Worm (Caenorhabditis elegans) whole organism, L3 larva: ENCODE data around the gene klp-7.
A peak's percentile ranks its signal among the peaks of the same experiment; 100 is the strongest.
"Not testable (repeated sequence)": the region's sequence is repeated elsewhere in the genome, so short reads cannot be mapped to it uniquely, and the experiment has no call there.

Source experiments
- R02D3.7 ChIP-seq: fragments of 150-350 bp; optimal IDR thresholded peaks from 2 replicates; lab custom pipeline; 2014; ENCODE audit warnings: missing biosample characterization, missing genetic modification characterization
- ZK546.5 ChIP-seq: sonication (generic microtip); optimal IDR thresholded peaks from 2 replicates; lab custom pipeline; 2017; ENCODE audit warnings: missing biosample characterization, missing genetic modification characterization
- aly-2 ChIP-seq: fragments of 150-350 bp; optimal IDR thresholded peaks from 2 replicates; lab custom pipeline; 2014; ENCODE audit warnings: missing biosample characterization, missing genetic modification characterization
- ama-1 ChIP-seq: fragments of 150-350 bp; optimal IDR thresholded peaks from 2 replicates; lab custom pipeline; 2018
- ceh-28 ChIP-seq: fragments of 150-350 bp; optimal IDR thresholded peaks from 2 replicates; lab custom pipeline; 2014; ENCODE audit warnings: missing biosample characterization, missing genetic modification reagents, missing genetic modification characterization
- ceh-82 ChIP-seq: fragments of 150-350 bp; optimal IDR thresholded peaks from 2 replicates; lab custom pipeline; 2014; ENCODE audit warnings: missing biosample characterization, missing genetic modification characterization
- ceh-9 ChIP-seq: sonication (generic microtip); optimal IDR thresholded peaks from 2 replicates; lab custom pipeline; 2018; ENCODE audit warnings: missing biosample characterization, missing genetic modification characterization
- daf-12 ChIP-seq: fragments of 150-350 bp; optimal IDR thresholded peaks from 2 replicates; lab custom pipeline; 2014; ENCODE audit warnings: missing biosample characterization, missing genetic modification reagents, missing genetic modification characterization
- egl-27 ChIP-seq: sonication (generic microtip); optimal IDR thresholded peaks from 4 replicates; lab custom pipeline; 2017; ENCODE audit warnings: missing biosample characterization, missing genetic modification reagents, missing genetic modification characterization
- egl-5 ChIP-seq: fragments of 150-350 bp; optimal IDR thresholded peaks from 2 replicates; lab custom pipeline; 2017; ENCODE audit warnings: missing biosample characterization, missing genetic modification reagents, missing genetic modification characterization, inconsistent platforms
- elt-1 ChIP-seq: fragments of 150-350 bp; optimal IDR thresholded peaks from 2 replicates; lab custom pipeline; 2014; ENCODE audit warnings: missing biosample characterization, missing genetic modification characterization
- elt-2 ChIP-seq: sonication (generic microtip); optimal IDR thresholded peaks from 2 replicates; lab custom pipeline; 2016; ENCODE audit warnings: missing genetic modification reagents, mild to moderate bottlenecking, missing genetic modification characterization, missing compliant biosample characterization
- eor-1 ChIP-seq, 2 experiments: fragments of 150-350 bp; optimal IDR thresholded peaks; 2 replicates each; lab custom pipeline; 2014 to 2018; ENCODE audit warnings: missing biosample characterization in 2 of 2, missing genetic modification characterization in 2 of 2
- fkh-10 ChIP-seq: sonication (generic microtip); optimal IDR thresholded peaks from 2 replicates; lab custom pipeline; 2017; ENCODE audit warnings: missing biosample characterization, missing genetic modification reagents, missing genetic modification characterization
- fkh-2 ChIP-seq: fragments of 150-350 bp; optimal IDR thresholded peaks from 2 replicates; lab custom pipeline; 2014; ENCODE audit warnings: missing biosample characterization, missing genetic modification reagents, missing genetic modification characterization
- fos-1 ChIP-seq: fragments of 150-350 bp; optimal IDR thresholded peaks from 2 replicates; lab custom pipeline; 2014; ENCODE audit warnings: missing biosample characterization, missing genetic modification characterization
- hmg-11 ChIP-seq: sonication (generic microtip); optimal IDR thresholded peaks from 2 replicates; lab custom pipeline; 2016; ENCODE audit warnings: missing genetic modification characterization, missing compliant biosample characterization
- jun-1 ChIP-seq: fragments of 150-350 bp; optimal IDR thresholded peaks from 2 replicates; lab custom pipeline; 2014; ENCODE audit warnings: missing biosample characterization, missing genetic modification reagents, missing genetic modification characterization
- lin-15B ChIP-seq: fragments of 150-350 bp; optimal IDR thresholded peaks from 2 replicates; lab custom pipeline; 2014; ENCODE audit warnings: missing biosample characterization, missing genetic modification characterization
- lin-39 ChIP-seq: fragments of 150-350 bp; optimal IDR thresholded peaks from 2 replicates; lab custom pipeline; 2018; ENCODE audit warnings: missing biosample characterization, missing genetic modification reagents, missing genetic modification characterization
- lsy-12 ChIP-seq: sonication (generic microtip); optimal IDR thresholded peaks from 2 replicates; lab custom pipeline; 2016; ENCODE audit warnings: mild to moderate bottlenecking, missing genetic modification characterization, missing compliant biosample characterization
- mdl-1 ChIP-seq: fragments of 150-350 bp; optimal IDR thresholded peaks from 2 replicates; lab custom pipeline; 2014; ENCODE audit warnings: missing biosample characterization, missing genetic modification characterization
- mml-1 ChIP-seq: fragments of 150-350 bp; sonication (generic microtip); optimal IDR thresholded peaks from 3 replicates; lab custom pipeline; 2014; ENCODE audit warnings: missing biosample characterization, missing genetic modification characterization
- nfya-1 ChIP-seq: sonication (generic microtip); optimal IDR thresholded peaks from 2 replicates; lab custom pipeline; 2017; ENCODE audit warnings: missing genetic modification characterization, mild to moderate bottlenecking, missing compliant biosample characterization, antibody characterized with exemption, moderate library complexity; ENCODE audit not compliant: insufficient read depth
- nhr-12 ChIP-seq: fragments of 150-350 bp; optimal IDR thresholded peaks from 2 replicates; lab custom pipeline; 2014; ENCODE audit warnings: missing biosample characterization, missing genetic modification characterization
- nhr-23 ChIP-seq: fragments of 150-350 bp; optimal IDR thresholded peaks from 2 replicates; lab custom pipeline; 2014; ENCODE audit warnings: missing biosample characterization, missing genetic modification reagents, missing genetic modification characterization
- nhr-237 ChIP-seq: fragments of 150-350 bp; optimal IDR thresholded peaks from 2 replicates; lab custom pipeline; 2014; ENCODE audit warnings: missing biosample characterization, missing genetic modification characterization
- nhr-25 ChIP-seq: sonication (generic microtip); optimal IDR thresholded peaks from 2 replicates; lab custom pipeline; 2017; ENCODE audit warnings: missing biosample characterization, missing genetic modification characterization
- nhr-28 ChIP-seq: fragments of 150-350 bp; optimal IDR thresholded peaks from 2 replicates; lab custom pipeline; 2014; ENCODE audit warnings: missing biosample characterization, missing genetic modification characterization
- nhr-43 ChIP-seq: sonication (generic microtip); optimal IDR thresholded peaks from 2 replicates; lab custom pipeline; 2016; ENCODE audit warnings: mild to moderate bottlenecking, missing genetic modification characterization, missing compliant biosample characterization; ENCODE audit not compliant: poor library complexity, severe bottlenecking
- nhr-67 ChIP-seq: fragments of 150-350 bp; optimal IDR thresholded peaks from 2 replicates; lab custom pipeline; 2014; ENCODE audit warnings: missing biosample characterization, missing genetic modification characterization
- nhr-76 ChIP-seq: fragments of 150-350 bp; sonication (generic microtip); optimal IDR thresholded peaks from 5 replicates; lab custom pipeline; 2014; ENCODE audit warnings: missing biosample characterization, missing genetic modification characterization
- nhr-77 ChIP-seq: fragments of 150-350 bp; optimal IDR thresholded peaks from 2 replicates; lab custom pipeline; 2014; ENCODE audit warnings: missing biosample characterization, missing genetic modification characterization
- pha-4 ChIP-seq: fragments of 150-350 bp; optimal IDR thresholded peaks from 2 replicates; lab custom pipeline; 2014; ENCODE audit warnings: missing biosample characterization, missing genetic modification reagents, missing genetic modification characterization
- pqm-1 ChIP-seq: fragments of 150-350 bp; optimal IDR thresholded peaks from 2 replicates; lab custom pipeline; 2017; ENCODE audit warnings: missing biosample characterization, missing genetic modification characterization, inconsistent platforms
- sea-2 ChIP-seq: fragments of 150-350 bp; sonication (generic microtip); optimal IDR thresholded peaks from 4 replicates; lab custom pipeline; 2014; ENCODE audit warnings: missing biosample characterization, missing genetic modification reagents, missing genetic modification characterization
- skn-1 ChIP-seq: fragments of 150-350 bp; optimal IDR thresholded peaks from 2 replicates; lab custom pipeline; 2014; ENCODE audit warnings: missing biosample characterization, missing genetic modification characterization
- snpc-4 ChIP-seq: fragments of 150-350 bp; optimal IDR thresholded peaks from 2 replicates; lab custom pipeline; 2014; ENCODE audit warnings: missing biosample characterization, missing genetic modification characterization
- unc-39 ChIP-seq: sonication (generic microtip); optimal IDR thresholded peaks from 4 replicates; lab custom pipeline; 2017; ENCODE audit warnings: missing biosample characterization, missing genetic modification characterization
- unc-62 ChIP-seq: fragments of 150-350 bp; sonication (generic microtip); optimal IDR thresholded peaks from 4 replicates; lab custom pipeline; 2014; ENCODE audit warnings: missing biosample characterization, missing genetic modification reagents, missing genetic modification characterization
- zag-1 ChIP-seq: fragments of 150-350 bp; optimal IDR thresholded peaks from 2 replicates; lab custom pipeline; 2014; ENCODE audit warnings: missing biosample characterization, missing genetic modification characterization
- ztf-4 ChIP-seq: fragments of 150-350 bp; optimal IDR thresholded peaks from 2 replicates; lab custom pipeline; 2014; ENCODE audit warnings: missing biosample characterization, missing genetic modification characterization

klp-7 gene

DNA sequence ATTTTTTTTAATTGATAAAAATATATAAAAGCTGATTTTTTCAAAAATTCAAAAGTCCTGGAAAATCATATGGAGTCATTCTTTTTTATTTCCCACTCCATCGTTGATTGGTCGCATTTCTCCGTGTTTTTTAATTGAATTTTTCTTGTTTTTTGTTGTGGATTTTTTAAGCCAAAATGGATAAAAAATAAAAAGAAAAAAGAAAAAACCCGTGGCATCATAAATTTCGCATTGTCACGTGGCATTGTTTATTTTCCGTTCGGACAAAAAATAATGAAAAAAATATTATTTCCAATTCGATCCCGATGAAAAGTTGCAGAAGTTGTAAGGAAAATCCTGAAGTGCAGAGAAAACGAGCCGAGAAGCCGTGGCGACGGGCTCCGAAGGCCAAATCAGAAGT lies at the start of gene klp-7:
Gene klp-7 (plus strand): TSS at position 301 of the 400 bp plus-strand sequence.
- not testable (repeated sequence) for TF ChIP-seq sea-2; snpc-4 (tag; lab: Kevin White, UChicago); R02D3.7

DNA sequence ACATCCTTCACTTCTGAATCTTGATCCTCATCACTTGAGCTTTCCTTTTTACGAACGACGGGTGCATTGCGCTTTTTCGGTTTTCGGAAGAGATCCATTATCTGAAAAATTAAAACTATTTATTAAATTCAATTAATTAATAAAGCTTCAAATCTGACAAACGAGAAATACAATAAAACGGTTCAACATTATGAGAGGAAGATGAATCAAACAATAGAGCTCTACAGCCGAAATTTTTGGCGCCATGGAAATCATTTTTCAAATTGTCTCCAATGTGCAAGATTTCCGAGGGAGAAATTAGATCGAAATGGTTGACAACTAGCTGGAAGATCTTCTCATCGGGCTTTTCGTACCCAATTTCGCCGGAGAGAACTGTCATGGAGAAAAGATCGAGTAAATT lies 48.2 kb upstream of the klp-7 start, which contains the start of gene rnf-113:
Gene rnf-113 (minus strand): TSS at position 101 of the 400 bp plus-strand sequence.
- TF ChIP-seq ceh-82 (tag; lab: Kevin White, UChicago): no peak
- no peak for TF ChIP-seq fos-1
- no peak for TF ChIP-seq nhr-12 (tag; lab: Kevin White, UChicago)
- no peak for TF ChIP-seq nhr-77 (tag; lab: Kevin White, UChicago)
- no peak for TF ChIP-seq nhr-23
- no peak for TF ChIP-seq nhr-237 (tag; lab: Kevin White, UChicago)
- no peak for TF ChIP-seq unc-62

DNA sequence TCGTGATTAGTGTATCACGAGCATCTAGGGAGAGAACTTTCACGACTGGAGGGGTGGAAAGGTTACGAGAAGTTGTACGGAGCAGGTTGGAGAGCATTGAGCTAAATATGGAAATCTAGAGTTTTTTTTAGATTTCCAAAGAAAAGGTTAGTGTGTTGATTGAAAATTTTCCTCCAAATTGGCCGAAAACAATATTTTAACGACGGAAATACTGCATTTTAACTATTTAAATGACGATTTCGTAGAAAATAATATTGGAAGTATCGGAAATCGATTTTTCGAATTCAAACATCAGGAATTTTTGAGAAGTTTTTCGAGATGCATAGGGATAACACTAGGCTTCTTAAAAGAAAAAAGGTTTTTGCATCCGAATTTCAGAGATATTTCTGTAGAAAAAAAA lies 47.3 kb upstream of the klp-7 start, which contains the start of gene K01G5.10:
Gene K01G5.10 (minus strand): TSS at position 101 of the 400 bp plus-strand sequence.
- TF ChIP-seq mdl-1 (no peak), sea-2 (no peak), unc-62 (no peak), eor-1 (tag; optimal IDR thresholded peaks at IDR 0.05; lab: Kevin White, UChicago) (no peak), ama-1 (lab: Kevin White, UChicago) (no peak), lsy-12 (no peak), nhr-28 (no peak), jun-1 (tag; lab: Kevin White, UChicago) (no peak), nhr-67 (tag; lab: Kevin White, UChicago) (no peak), fkh-10 (GFP tag; lab: Kevin White, UChicago) (no peak), nhr-237 (tag; lab: Kevin White, UChicago) (no peak), nhr-25 (no peak)
- TF ChIP-seq, all 47 proteins: peak for 0

DNA sequence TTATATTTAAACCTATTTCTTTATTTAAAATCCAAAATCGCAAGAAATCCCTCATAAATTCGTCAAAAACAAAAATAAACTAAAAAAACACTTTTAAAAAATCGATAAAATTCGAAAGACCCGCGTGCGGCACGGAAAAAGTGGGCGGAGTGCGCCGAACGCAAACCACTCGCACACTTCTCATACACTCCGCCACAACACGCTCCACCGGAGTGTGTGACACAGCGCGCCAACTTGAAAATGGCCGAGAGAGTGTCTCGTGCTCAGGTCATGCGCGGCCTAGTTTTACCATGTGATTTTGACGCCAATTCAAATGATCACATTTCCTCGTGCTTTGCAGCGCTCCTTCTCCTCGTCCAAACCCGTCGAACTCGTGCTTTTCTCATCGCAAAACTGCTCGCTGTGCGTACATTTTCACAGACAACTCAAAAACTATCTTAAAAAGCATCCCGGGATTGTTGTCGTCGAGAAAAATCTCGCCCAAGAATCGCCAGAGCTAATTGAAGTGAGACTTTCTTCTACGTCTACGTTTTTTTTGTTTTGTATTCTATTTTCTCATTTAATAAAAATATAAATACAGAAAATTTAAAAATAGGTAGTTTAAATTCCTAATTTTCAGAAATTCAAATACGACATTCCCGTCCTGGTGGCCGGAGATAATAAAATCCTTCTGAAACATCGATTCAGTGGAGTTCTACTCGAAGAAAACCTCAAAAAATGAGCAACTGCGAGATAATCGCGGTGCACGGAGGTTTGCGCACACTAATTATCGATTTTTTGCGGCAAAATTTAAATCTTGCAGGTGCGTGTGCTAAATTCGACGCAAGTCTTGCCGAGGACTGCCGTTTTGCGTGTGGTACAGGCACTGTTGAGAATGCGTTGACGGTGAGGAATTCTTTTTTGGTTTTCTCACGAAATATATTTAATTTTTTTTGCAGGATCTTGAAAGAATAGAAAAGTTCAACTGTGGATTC lies 46.4 kb upstream of the klp-7 start, which contains the start of gene tasp-1:
Gene tasp-1 (plus strand): TSS at position 258 of the 974 bp plus-strand sequence.
- TF ChIP-seq hmg-11 (tag; lab: Kevin White, UChicago): peak; percentile 100
- TF ChIP-seq sea-2: peak; percentile 96
- TF ChIP-seq ama-1 (lab: Kevin White, UChicago): peak; percentile 85
- peak; percentile 99 for TF ChIP-seq ceh-82 (tag; lab: Kevin White, UChicago)
- peak; percentile 100 for TF ChIP-seq lin-15B (tag; lab: Kevin White, UChicago)
- peak; percentile 97 for TF ChIP-seq pqm-1
- peak; percentile 94 for TF ChIP-seq fkh-2 (tag; lab: Kevin White, UChicago)
- TF ChIP-seq ceh-9 (tag; lab: Kevin White, UChicago): no peak
- peak; percentile 73 for TF ChIP-seq ZK546.5 (tag; lab: Kevin White, UChicago)
- TF ChIP-seq nhr-77 (tag; lab: Kevin White, UChicago): peak; percentile 96
- peak; percentile 100 for TF ChIP-seq nhr-23
- peak; percentile 83 for TF ChIP-seq daf-12 (tag; lab: Kevin White, UChicago)
- peak; percentile 100 for TF ChIP-seq jun-1 (tag; lab: Kevin White, UChicago)
- peak; percentile 98 for TF ChIP-seq R02D3.7
- peak; percentile 53 for TF ChIP-seq mml-1 (tag; lab: Kevin White, UChicago)
- TF ChIP-seq aly-2 (tag; lab: Kevin White, UChicago): peak; percentile 93
- TF ChIP-seq nfya-1: peak; percentile 99
- TF ChIP-seq zag-1: peak; percentile 90
- TF ChIP-seq nhr-28: peak; percentile 88
- TF ChIP-seq ceh-28 (tag; lab: Kevin White, UChicago): peak; percentile 99
- TF ChIP-seq lin-39 (tag; lab: Kevin White, UChicago): peak; percentile 100
- TF ChIP-seq lsy-12: peak; percentile 100
- peak; percentile 64 for TF ChIP-seq unc-39 (tag; lab: Kevin White, UChicago)
- peak; percentile 98 for TF ChIP-seq skn-1 (tag; lab: Kevin White, UChicago)
- no peak for TF ChIP-seq nhr-12 (tag; lab: Kevin White, UChicago)
- peak; percentile 97 for TF ChIP-seq egl-27 (tag; lab: Kevin White, UChicago)
- peak; percentile 96 for TF ChIP-seq ztf-4 (tag; lab: Kevin White, UChicago)
- TF ChIP-seq eor-1 (tag; optimal IDR thresholded peaks at IDR 0.05; lab: Kevin White, UChicago): peak in 1 of 2 experiments; percentile 50
- TF ChIP-seq unc-62: peak; percentile 100
- peak; percentile 99 for TF ChIP-seq fos-1
- peak; percentile 99 for TF ChIP-seq nhr-43 (tag; lab: Kevin White, UChicago)
- peak; percentile 99 for TF ChIP-seq mdl-1
- peak; percentile 100 for TF ChIP-seq pha-4 (tag; lab: Kevin White, UChicago)
- TF ChIP-seq snpc-4 (tag; lab: Kevin White, UChicago): peak; percentile 97
- TF ChIP-seq elt-1 (tag; lab: Kevin White, UChicago): peak; percentile 94
- TF ChIP-seq egl-5: peak; percentile 98
- peak; percentile 94 for TF ChIP-seq nhr-76 (tag; lab: Kevin White, UChicago)
- TF ChIP-seq fkh-10 (GFP tag; lab: Kevin White, UChicago): peak; percentile 100
- TF ChIP-seq elt-2 (tag; lab: Kevin White, UChicago): peak; percentile 99
- TF ChIP-seq nhr-237 (tag; lab: Kevin White, UChicago): no peak
- peak; percentile 54 for TF ChIP-seq nhr-67 (tag; lab: Kevin White, UChicago)
